Worm (Caenorhabditis elegans) whole organism, L4/young adult: ENCODE results near the gene F49C5.7.

ENCODE experiments used
- dao-5 ChIP-seq: sonication (generic microtip); optimal IDR thresholded peaks from 2 replicates; lab custom pipeline; 2016; ENCODE audit warnings: missing genotype, missing genetic modification characterization, moderate library complexity, missing compliant biosample characterization
- him-1 ChIP-seq: sonication (generic microtip); optimal IDR thresholded peaks from 2 replicates; lab custom pipeline; 2016; ENCODE audit warnings: missing genotype, missing genetic modification reagents, missing genetic modification characterization, missing compliant biosample characterization

- TF ChIP-seq him-1 (tag; lab: Kevin White, UChicago) (no peak), dao-5 (tag; lab: Kevin White, UChicago) (no peak)
Observed at ce11 chrII:12577754-12578153, 11.8 kb downstream of the F49C5.7 start, which contains the start of gene clec-8.
